Worm (Caenorhabditis elegans) whole organism, L1 larva: ENCODE measurements around the gene emb-30.
A peak's percentile ranks its signal among the peaks of the same experiment; 100 is the strongest.

Experiments used
- elt-3 ChIP-seq, 6 experiments: fragments of 150-350 bp in 1 of 6; sonication (generic microtip); optimal IDR thresholded peaks; 2 replicates each; lab custom pipeline; 2017 to 2018; ENCODE audit warnings: missing biosample characterization in 6 of 6, missing genetic modification characterization in 6 of 6, inconsistent platforms in 1 of 6
- lsy-2 ChIP-seq, 2 experiments: fragments of 150-350 bp; optimal IDR thresholded peaks; 2 replicates each; lab custom pipeline; 2014; ENCODE audit warnings: missing biosample characterization in 2 of 2, missing genetic modification characterization in 2 of 2
- nhr-12 ChIP-seq: sonication (generic microtip); optimal IDR thresholded peaks from 2 replicates; lab custom pipeline; 2017; ENCODE audit warnings: missing biosample characterization, missing genetic modification characterization
- unc-130 ChIP-seq: fragments of 150-350 bp; optimal IDR thresholded peaks from 2 replicates; lab custom pipeline; 2017; ENCODE audit warnings: missing biosample characterization, missing genetic modification characterization, inconsistent platforms
- vab-15 ChIP-seq: sonication (generic microtip); optimal IDR thresholded peaks from 2 replicates; lab custom pipeline; 2017; ENCODE audit warnings: missing genotype, mild to moderate bottlenecking, missing genetic modification characterization, missing compliant biosample characterization

ce11 chrIII:9455980-9456658 is 14.9 kb upstream of the emb-30 start, which contains the start of the genes rheb-1 and spk-1:
- TF ChIP-seq elt-3 (tag; optimal IDR thresholded peaks at IDR 0.05; lab: Kevin White, UChicago) (peak in 3 of 6 experiments; percentile 54 to 62 (median 59)), vab-15 (tag; lab: Kevin White, UChicago) (peak; percentile 30), lsy-2 (tag; optimal IDR thresholded peaks at IDR 0.05; lab: Kevin White, UChicago) (peak; percentile 99), nhr-12 (tag; lab: Kevin White, UChicago) (no peak), unc-130 (tag; lab: Kevin White, UChicago) (peak; percentile 81)
